Fruit fly (Drosophila melanogaster): ENCODE results near the gene cact.
A peak's percentile ranks its signal among the peaks of the same experiment; 100 is the strongest.

cact gene

dm6 chr2L:16269232-16270134, 56.5 kb downstream of the cact start (continued):
- TF ChIP-seq CG5245 (GFP tag; optimal IDR thresholded peaks at IDR 0.05): no peak
- TF ChIP-seq lab (GFP tag; optimal IDR thresholded peaks at IDR 0.05): peak; percentile 96
- TF ChIP-seq hb (GFP tag; IDR thresholded peaks at IDR 0.05; ENCODE audit: partially characterized antibody): no peak
- peak; percentile 93 for TF ChIP-seq kni (GFP tag; optimal IDR thresholded peaks at IDR 0.05)
- peak; percentile 98 for TF ChIP-seq Ets97D (GFP tag; optimal IDR thresholded peaks at IDR 0.05)
- TF ChIP-seq CG6683 (GFP tag; optimal IDR thresholded peaks at IDR 0.05): peak; percentile 87
- TF ChIP-seq fd102C (GFP tag; optimal IDR thresholded peaks at IDR 0.05): no peak
- TF ChIP-seq Gsc (GFP tag; IDR thresholded peaks at IDR 0.05): no peak
- TF ChIP-seq bigmax (GFP tag; optimal IDR thresholded peaks at IDR 0.05): peak; percentile 66
- TF ChIP-seq ac (GFP tag; optimal IDR thresholded peaks at IDR 0.05): peak; percentile 17
- no peak for TF ChIP-seq esg (GFP tag; conservative IDR thresholded peaks at IDR 0.05)
- no peak for TF ChIP-seq CG31224 (GFP tag; IDR thresholded peaks at IDR 0.05)
- TF ChIP-seq da (GFP tag; optimal IDR thresholded peaks at IDR 0.05): no peak
- TF ChIP-seq CG4360 (GFP tag; IDR thresholded peaks at IDR 0.05): no peak
- peak; percentile 88 for TF ChIP-seq CG2875 (GFP tag; optimal IDR thresholded peaks at IDR 0.05)
- TF ChIP-seq HHEX (GFP tag; optimal IDR thresholded peaks at IDR 0.05): peak; percentile 93
- no peak for TF ChIP-seq Spps (tag; optimal IDR thresholded peaks at IDR 0.05)
- no peak for TF ChIP-seq CG10366 (GFP tag; IDR thresholded peaks at IDR 0.05)
- TF ChIP-seq nerfin-2 (GFP tag; IDR thresholded peaks at IDR 0.05; ENCODE audit: partially characterized antibody): no peak
- no peak for TF ChIP-seq ci (GFP tag; IDR thresholded peaks at IDR 0.05)
- no peak for TF ChIP-seq CG15696 (tag; optimal IDR thresholded peaks at IDR 0.05)
- TF ChIP-seq row (GFP tag; IDR thresholded peaks at IDR 0.05): no peak
- no peak for TF ChIP-seq CG12942 (GFP tag; optimal IDR thresholded peaks at IDR 0.05)
- TF ChIP-seq CG7839 (tag; optimal IDR thresholded peaks at IDR 0.05): peak; percentile 57
- no peak for TF ChIP-seq C15 (GFP tag; IDR thresholded peaks at IDR 0.05)
- TF ChIP-seq kay (GFP tag; optimal IDR thresholded peaks at IDR 0.05): no peak
- no peak for TF ChIP-seq wdn (GFP tag; IDR thresholded peaks at IDR 0.05)
- TF ChIP-seq CG4424 (GFP tag; optimal IDR thresholded peaks at IDR 0.05): peak; percentile 33
- TF ChIP-seq NfI (GFP tag; optimal IDR thresholded peaks at IDR 0.05): peak; percentile 86
- peak; percentile 71 for TF ChIP-seq CG13894 (tag; optimal IDR thresholded peaks at IDR 0.05)
- no peak for TF ChIP-seq pita (GFP tag; optimal IDR thresholded peaks at IDR 0.05)
- TF ChIP-seq sc (optimal IDR thresholded peaks at IDR 0.05): no peak
- peak; percentile 42 for TF ChIP-seq sc (GFP tag; optimal IDR thresholded peaks at IDR 0.05)
- no peak for TF ChIP-seq HLH4C (GFP tag; IDR thresholded peaks at IDR 0.05; ENCODE audit: partially characterized antibody)
- peak; percentile 99 for TF ChIP-seq CG34376 (GFP tag; optimal IDR thresholded peaks at IDR 0.05)
- no peak for TF ChIP-seq CG6654 (GFP tag; optimal IDR thresholded peaks at IDR 0.05)
- no peak for TF ChIP-seq Lpt (GFP tag; optimal IDR thresholded peaks at IDR 0.05)
- no peak for TF ChIP-seq CG6689 (GFP tag; IDR thresholded peaks at IDR 0.05)
- no peak for TF ChIP-seq nmo (GFP tag; optimal IDR thresholded peaks at IDR 0.05)
- TF ChIP-seq CG10147 (GFP tag; optimal IDR thresholded peaks at IDR 0.05): no peak
- peak in 1 of 2 experiments; percentile 71 for TF ChIP-seq tll (GFP tag; optimal IDR thresholded peaks at IDR 0.05)
- no peak for TF ChIP-seq usp (GFP tag; optimal IDR thresholded peaks at IDR 0.05)
- no peak for TF ChIP-seq CG17802 (tag; optimal IDR thresholded peaks at IDR 0.05)
- TF ChIP-seq CG12769 (tag; optimal IDR thresholded peaks at IDR 0.05): peak; percentile 98
- TF ChIP-seq jigr1 (GFP tag; IDR thresholded peaks at IDR 0.05): no peak
- TF ChIP-seq Opbp (GFP tag; IDR thresholded peaks at IDR 0.05; ENCODE audit: partially characterized antibody): no peak
- no peak for TF ChIP-seq Bdp1 (GFP tag; optimal IDR thresholded peaks at IDR 0.05)
- no peak for TF ChIP-seq CG9817 (tag; optimal IDR thresholded peaks at IDR 0.05)
- TF ChIP-seq CG12104 (GFP tag; optimal IDR thresholded peaks at IDR 0.05): peak; percentile 41

Measured in whole organism, embryonic.